Worm (Caenorhabditis elegans): ENCODE results near the gene H38K22.7.

H38K22.7 gene

DNA sequence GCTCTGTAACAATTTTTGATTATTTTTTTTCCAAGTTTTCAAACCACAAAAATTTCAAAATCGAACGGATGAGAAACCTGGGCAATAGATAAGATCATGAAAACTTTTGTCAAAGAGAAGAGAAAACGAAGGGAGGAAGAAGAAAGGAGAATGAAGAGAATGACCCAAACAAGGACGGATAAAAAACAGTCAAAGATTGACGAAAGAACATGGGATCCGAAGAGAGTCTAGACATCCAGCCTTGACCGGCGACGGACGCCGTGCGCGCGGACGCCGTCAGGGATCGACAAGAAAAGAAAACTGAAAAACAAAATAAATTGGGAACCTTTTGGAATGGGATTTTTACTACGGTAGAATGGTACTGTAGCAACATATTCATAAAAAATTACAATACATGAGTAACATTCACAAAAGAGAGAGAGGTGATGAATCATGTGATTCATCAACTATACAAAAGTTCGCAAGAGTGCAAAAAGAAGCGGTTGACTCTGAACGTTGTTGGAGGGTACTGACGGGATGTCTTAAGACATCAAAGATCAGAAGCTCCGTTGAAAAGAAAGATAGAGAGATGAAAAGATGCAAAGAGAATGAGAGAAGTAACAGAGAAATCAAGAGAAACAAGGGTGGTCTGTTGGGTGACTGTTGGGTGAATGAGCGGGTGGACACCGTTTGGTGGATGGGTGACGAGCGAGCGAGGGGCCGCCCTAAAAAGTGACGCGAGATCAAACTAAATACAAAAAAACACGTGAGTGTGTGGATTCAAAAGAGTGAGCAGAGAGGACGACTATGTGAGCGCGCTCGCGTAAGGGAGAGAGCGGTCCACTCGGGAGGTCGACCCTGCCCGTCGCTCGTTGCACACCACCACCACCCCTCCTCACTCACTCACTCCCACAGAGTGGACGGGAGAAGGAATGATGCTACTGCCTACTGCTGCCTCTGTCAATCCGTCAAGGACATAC, 41.0 kb upstream of the H38K22.7 start, which contains the start of gene sup-26:
Gene sup-26, minus strand, starts transcription at position 10 of the 959 bp plus-strand sequence.
- TF ChIP-seq nhr-25 (tag; optimal IDR thresholded peaks at IDR 0.05) = peak; percentile 20
- peak in 1 of 2 experiments; percentile 18 for TF ChIP-seq lsy-2 (tag; optimal IDR thresholded peaks at IDR 0.05)
- no peak for TF ChIP-seq ZK546.5 (tag; optimal IDR thresholded peaks at IDR 0.05)
- TF ChIP-seq zag-1 (tag; optimal IDR thresholded peaks at IDR 0.05) = no peak
- TF ChIP-seq sma-3 (GFP tag; optimal IDR thresholded peaks at IDR 0.05) = no peak
- no peak for TF ChIP-seq mbf-1 (tag; optimal IDR thresholded peaks at IDR 0.05)
- TF ChIP-seq nhr-21 (tag; optimal IDR thresholded peaks at IDR 0.05) = peak; percentile 19
- peak; percentile 41 for TF ChIP-seq lin-13 (GFP tag; optimal IDR thresholded peaks at IDR 0.05)
- peak; percentile 62 for TF ChIP-seq nhr-129 (tag; optimal IDR thresholded peaks at IDR 0.05)
- TF ChIP-seq ztf-11 (tag; optimal IDR thresholded peaks at IDR 0.05) = no peak
- TF ChIP-seq F13H6.1 (tag; optimal IDR thresholded peaks at IDR 0.05) = peak; percentile 62
- TF ChIP-seq ceh-16 (tag; optimal IDR thresholded peaks at IDR 0.05) = peak; percentile 67
- no peak for TF ChIP-seq C34F6.9 (tag; optimal IDR thresholded peaks at IDR 0.05)
- peak; percentile 25 for TF ChIP-seq sma-9 (GFP tag; optimal IDR thresholded peaks at IDR 0.05)
- no peak for TF ChIP-seq sma-9 (tag; optimal IDR thresholded peaks at IDR 0.05)
- TF ChIP-seq ztf-4 (tag; optimal IDR thresholded peaks at IDR 0.05) = no peak
- peak; percentile 17 for TF ChIP-seq fos-1 (tag; optimal IDR thresholded peaks at IDR 0.05)

DNA sequence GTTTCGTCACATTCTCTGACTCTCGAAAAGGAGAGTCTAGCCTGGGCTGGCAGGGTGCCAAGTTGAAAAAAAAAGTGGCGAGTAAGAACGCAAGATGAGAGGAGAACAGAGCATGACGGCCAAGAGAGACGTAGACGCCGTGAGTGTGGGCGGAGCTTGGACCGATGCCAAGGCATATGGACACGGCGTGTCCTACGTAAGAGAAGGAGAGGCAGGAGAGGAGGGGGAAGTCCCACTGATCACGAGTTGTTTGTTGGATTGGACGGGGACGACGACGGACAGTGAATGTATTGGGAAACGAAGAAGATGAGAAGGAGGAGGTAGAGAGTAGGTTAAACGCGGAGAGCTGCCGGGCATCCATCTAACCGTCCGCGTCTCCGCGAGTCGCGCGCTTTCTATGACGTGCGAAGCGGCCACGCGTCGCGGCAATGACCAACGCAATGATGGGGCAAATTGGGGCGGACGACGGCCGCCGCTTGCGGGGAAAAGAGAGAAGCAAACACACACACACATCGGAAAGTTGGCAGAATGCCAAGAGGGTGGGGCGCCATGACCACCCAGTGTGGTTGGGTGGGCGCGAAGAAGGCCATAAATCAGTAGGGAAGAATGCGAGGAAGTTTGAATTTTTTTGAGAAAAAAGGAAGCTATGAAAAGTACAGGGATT, 39.4 kb upstream of the H38K22.7 start:
- peak; percentile 54 for TF ChIP-seq skn-1 (tag; optimal IDR thresholded peaks at IDR 0.05)
- TF ChIP-seq nhr-10 (tag; optimal IDR thresholded peaks at IDR 0.05) = peak; percentile 66
- TF ChIP-seq lin-11 (tag; optimal IDR thresholded peaks at IDR 0.05) = peak; percentile 95
- no peak for TF ChIP-seq ztf-1 (GFP tag; conservative IDR thresholded peaks at IDR 0.05)
- peak; percentile 70 for TF ChIP-seq nhr-11 (tag; optimal IDR thresholded peaks at IDR 0.05)
- TF ChIP-seq Y55F3AM.14 (GFP tag; optimal IDR thresholded peaks at IDR 0.05) = peak; percentile 99
- peak; percentile 30 for TF ChIP-seq elt-1 (tag; optimal IDR thresholded peaks at IDR 0.05)
- TF ChIP-seq egl-27 (tag; optimal IDR thresholded peaks at IDR 0.05) = peak; percentile 98
- peak; percentile 82 for TF ChIP-seq blmp-1 (tag; optimal IDR thresholded peaks at IDR 0.05; ENCODE audit: insufficient read depth)
- TF ChIP-seq R02D3.7 (tag; optimal IDR thresholded peaks at IDR 0.05) = peak; percentile 3
- peak; percentile 97 for TF ChIP-seq ztf-4 (tag; optimal IDR thresholded peaks at IDR 0.05)
- TF ChIP-seq F13H6.1 (tag; optimal IDR thresholded peaks at IDR 0.05) = peak; percentile 100
- TF ChIP-seq unc-62 (GFP tag; optimal IDR thresholded peaks at IDR 0.05) = peak; percentile 85
- TF ChIP-seq aly-2 (tag; optimal IDR thresholded peaks at IDR 0.05) = no peak
- TF ChIP-seq mbf-1 (tag; optimal IDR thresholded peaks at IDR 0.05) = no peak
- TF ChIP-seq nhr-21 (tag; optimal IDR thresholded peaks at IDR 0.05) = peak; percentile 99
- peak; percentile 96 for TF ChIP-seq nhr-129 (tag; optimal IDR thresholded peaks at IDR 0.05)
- peak; percentile 69 for TF ChIP-seq lin-39 (tag; optimal IDR thresholded peaks at IDR 0.05)
- TF ChIP-seq nhr-77 (tag; optimal IDR thresholded peaks at IDR 0.05) = peak; percentile 27
- TF ChIP-seq dmd-4 (tag; optimal IDR thresholded peaks at IDR 0.05) = peak; percentile 15
- peak; percentile 95 for TF ChIP-seq zag-1 (tag; optimal IDR thresholded peaks at IDR 0.05)
- peak; percentile 55 for TF ChIP-seq ztf-11 (tag; optimal IDR thresholded peaks at IDR 0.05)
- peak; percentile 94 for TF ChIP-seq fos-1 (tag; optimal IDR thresholded peaks at IDR 0.05)
- TF ChIP-seq C34F6.9 (tag; optimal IDR thresholded peaks at IDR 0.05) = peak; percentile 96
- TF ChIP-seq unc-55 (GFP tag; optimal IDR thresholded peaks at IDR 0.05) = peak; percentile 87
- TF ChIP-seq ZK546.5 (tag; optimal IDR thresholded peaks at IDR 0.05) = peak; percentile 57
- TF ChIP-seq nhr-23 (tag; optimal IDR thresholded peaks at IDR 0.05) = no peak
- peak; percentile 90 for TF ChIP-seq peb-1 (tag; optimal IDR thresholded peaks at IDR 0.05)
- no peak for TF ChIP-seq ama-1 (optimal IDR thresholded peaks at IDR 0.05)
- TF ChIP-seq sma-3 (GFP tag; optimal IDR thresholded peaks at IDR 0.05) = peak; percentile 99
- peak; percentile 86 to 95 for TF ChIP-seq lsy-2 (tag; optimal IDR thresholded peaks at IDR 0.05)
- TF ChIP-seq unc-39 (tag; optimal IDR thresholded peaks at IDR 0.05) = no peak
- peak; percentile 94 for TF ChIP-seq lin-13 (GFP tag; optimal IDR thresholded peaks at IDR 0.05)
- peak; percentile 58 for TF ChIP-seq nhr-237 (tag; optimal IDR thresholded peaks at IDR 0.05)
- peak; percentile 93 for TF ChIP-seq mab-5 (tag; optimal IDR thresholded peaks at IDR 0.05)
- TF ChIP-seq mdl-1 (tag; optimal IDR thresholded peaks at IDR 0.05) = peak; percentile 94 to 97
- TF ChIP-seq ceh-16 (tag; optimal IDR thresholded peaks at IDR 0.05) = peak; percentile 93
- TF ChIP-seq ceh-82 (tag; optimal IDR thresholded peaks at IDR 0.05) = peak; percentile 74
- peak; percentile 97 for TF ChIP-seq crh-2 (tag; optimal IDR thresholded peaks at IDR 0.05)
- TF ChIP-seq nhr-12 (tag; optimal IDR thresholded peaks at IDR 0.05) = peak; percentile 67
- TF ChIP-seq sem-4 (tag; optimal IDR thresholded peaks at IDR 0.05) = peak; percentile 99
- peak; percentile 96 for TF ChIP-seq nhr-6 (tag; optimal IDR thresholded peaks at IDR 0.05)
- no peak for TF ChIP-seq alr-1 (tag; optimal IDR thresholded peaks at IDR 0.05)
- TF ChIP-seq elt-3 (tag; optimal IDR thresholded peaks at IDR 0.05) = no peak
- TF ChIP-seq sma-9 (GFP tag; optimal IDR thresholded peaks at IDR 0.05) = peak; percentile 100
- TF ChIP-seq sma-9 (tag; optimal IDR thresholded peaks at IDR 0.05) = peak; percentile 97

All from whole organism, L2 larva.